Worm (Caenorhabditis elegans) whole organism, L4 larva: ENCODE measurements around the gene F32D8.13.

Source experiments
- D1046.2 ChIP-seq: fragments of 200-800 bp; sonication (Bioruptor generic); IDR thresholded peaks from 2 replicates; pipeline ENCODE4 v1.3.6; 2022; ENCODE audit warnings: missing genetic modification characterization, missing compliant biosample characterization
- F26F4.8 ChIP-seq: fragments of 200-800 bp; sonication (Bioruptor generic); conservative IDR thresholded peaks from 2 replicates; pipeline ENCODE4 v1.3.6; 2022; ENCODE audit warnings: missing genetic modification characterization, missing compliant biosample characterization
- F37D6.2 ChIP-seq: sonication (generic microtip); optimal IDR thresholded peaks from 2 replicates; lab custom pipeline; 2016; ENCODE audit warnings: mild to moderate bottlenecking, missing genetic modification characterization, missing compliant biosample characterization
- F44E2.7 ChIP-seq: fragments of 200-800 bp; sonication (Bioruptor generic); IDR thresholded peaks from 2 replicates; pipeline ENCODE4 v2.1.2; 2022; ENCODE audit warnings: missing genetic modification characterization, missing compliant biosample characterization
- F49E8.2 ChIP-seq: sonication (generic microtip); optimal IDR thresholded peaks from 2 replicates; lab custom pipeline; 2016; ENCODE audit warnings: missing compliant biosample characterization, mild to moderate bottlenecking, missing genetic modification characterization, borderline replicate concordance
- T20F7.1 ChIP-seq: fragments of 200-800 bp; sonication (Bioruptor generic); optimal IDR thresholded peaks from 2 replicates; lab custom pipeline; 2018; ENCODE audit warnings: mild to moderate bottlenecking, missing genetic modification characterization, missing compliant biosample characterization
- T26A8.4 ChIP-seq: fragments of 200-800 bp; sonication (Bioruptor generic); IDR thresholded peaks from 2 replicates; pipeline ENCODE4 v1.3.6; 2022; ENCODE audit warnings: missing genetic modification characterization, missing compliant biosample characterization
- Y105C5A.15 ChIP-seq: fragments of 200-800 bp; sonication (Bioruptor generic); IDR thresholded peaks from 2 replicates; pipeline ENCODE4 v1.3.6; 2022; ENCODE audit warnings: missing genetic modification characterization, missing compliant biosample characterization
- Y5F2A.4 ChIP-seq: fragments of 200-800 bp; sonication (Bioruptor generic); optimal IDR thresholded peaks from 2 replicates; lab custom pipeline; 2018; ENCODE audit warnings: mild to moderate bottlenecking, missing genetic modification characterization, missing compliant biosample characterization
- Y75B8A.6 ChIP-seq: fragments of 200-800 bp; sonication (Bioruptor generic); IDR thresholded peaks from 2 replicates; pipeline ENCODE4 v1.3.6; 2022; ENCODE audit warnings: missing genetic modification reagents, missing genetic modification characterization, missing compliant biosample characterization
- ZK337.2 ChIP-seq: fragments of 200-800 bp; sonication (Bioruptor generic); IDR thresholded peaks from 2 replicates; pipeline ENCODE4 v1.3.6; 2022; ENCODE audit warnings: missing genetic modification reagents, missing genetic modification characterization, missing compliant biosample characterization
- aly-2 ChIP-seq: sonication (generic microtip); optimal IDR thresholded peaks from 2 replicates; lab custom pipeline; 2018; ENCODE audit warnings: missing biosample characterization, missing genetic modification characterization
- cey-2 ChIP-seq: sonication (generic microtip); optimal IDR thresholded peaks from 3 replicates; lab custom pipeline; 2017; ENCODE audit warnings: missing genetic modification characterization, mild to moderate bottlenecking, missing compliant biosample characterization, antibody characterized with exemption, borderline replicate concordance; ENCODE audit not compliant: insufficient read depth
- ctbp-1 ChIP-seq: fragments of 200-800 bp; sonication (Bioruptor generic); IDR thresholded peaks from 2 replicates; pipeline ENCODE4 v1.3.6; 2022; ENCODE audit warnings: missing genetic modification reagents, missing genetic modification characterization, missing compliant biosample characterization
- daf-12 ChIP-seq: fragments of 150-350 bp; optimal IDR thresholded peaks from 2 replicates; lab custom pipeline; 2014; ENCODE audit warnings: missing biosample characterization, missing genetic modification reagents, missing genetic modification characterization
- daf-8 ChIP-seq: fragments of 200-800 bp; sonication (Bioruptor generic); IDR thresholded peaks from 2 replicates; pipeline ENCODE4 v1.3.6; 2022; ENCODE audit warnings: missing genetic modification characterization, missing compliant biosample characterization
- dve-1 ChIP-seq: sonication (generic microtip); optimal IDR thresholded peaks from 2 replicates; lab custom pipeline; 2017; ENCODE audit warnings: antibody characterized with exemption, mild to moderate bottlenecking, missing genetic modification characterization, missing compliant biosample characterization; ENCODE audit not compliant: insufficient read depth
- egl-27 ChIP-seq: sonication (generic microtip); optimal IDR thresholded peaks from 3 replicates; lab custom pipeline; 2017; ENCODE audit warnings: missing biosample characterization, missing genetic modification reagents, missing genetic modification characterization
- fkh-10 ChIP-seq: fragments of 150-350 bp; optimal IDR thresholded peaks from 2 replicates; lab custom pipeline; 2014; ENCODE audit warnings: missing biosample characterization, missing genetic modification reagents, missing genetic modification characterization
- fos-1 ChIP-seq: fragments of 150-350 bp; optimal IDR thresholded peaks from 2 replicates; lab custom pipeline; 2014; ENCODE audit warnings: missing biosample characterization, missing genetic modification characterization
- lim-7 ChIP-seq: fragments of 200-800 bp; sonication (Bioruptor generic); IDR thresholded peaks from 2 replicates; pipeline ENCODE4 v1.3.6; 2022; ENCODE audit warnings: missing genetic modification characterization, missing compliant biosample characterization
- lin-13 ChIP-seq: fragments of 150-350 bp; optimal IDR thresholded peaks from 2 replicates; lab custom pipeline; 2014; ENCODE audit warnings: missing biosample characterization, missing genetic modification reagents, missing genetic modification characterization
- lin-15B ChIP-seq: fragments of 150-350 bp; sonication (generic microtip); optimal IDR thresholded peaks from 3 replicates; lab custom pipeline; 2014; ENCODE audit warnings: missing biosample characterization, missing genetic modification characterization
- lin-29 ChIP-seq: fragments of 200-800 bp; sonication (Bioruptor generic); IDR thresholded peaks from 2 replicates; pipeline ENCODE4 v1.3.6; 2022; ENCODE audit warnings: missing genetic modification reagents, missing genetic modification characterization, missing compliant biosample characterization
- lin-39 ChIP-seq: fragments of 150-350 bp; optimal IDR thresholded peaks from 2 replicates; lab custom pipeline; 2014; ENCODE audit warnings: missing biosample characterization, missing genetic modification reagents, missing genetic modification characterization
- madf-5 ChIP-seq, 2 experiments: fragments of 200-800 bp; sonication (Bioruptor generic); IDR thresholded peaks; 2 replicates each; pipeline ENCODE4 v1.3.6; 2022; ENCODE audit warnings: missing compliant biosample characterization in 2 of 2, missing genetic modification characterization in 2 of 2
- mdt-29 ChIP-seq: fragments of 200-800 bp; sonication (Bioruptor generic); IDR thresholded peaks from 2 replicates; pipeline ENCODE4 v1.3.6; 2022; ENCODE audit warnings: missing genetic modification reagents, missing genetic modification characterization, missing compliant biosample characterization
- mes-2 ChIP-seq: sonication (generic microtip); optimal IDR thresholded peaks from 2 replicates; lab custom pipeline; 2016; ENCODE audit warnings: missing genotype, mild to moderate bottlenecking, missing genetic modification characterization, missing compliant biosample characterization; ENCODE audit not compliant: poor library complexity, severe bottlenecking
- mxl-2 ChIP-seq: fragments of 200-800 bp; sonication (Bioruptor generic); conservative IDR thresholded peaks from 2 replicates; pipeline ENCODE4 v1.3.6; 2022; ENCODE audit warnings: missing genetic modification reagents, missing genetic modification characterization, missing compliant biosample characterization
- mxl-3 ChIP-seq: fragments of 200-800 bp; sonication (Bioruptor generic); optimal IDR thresholded peaks from 2 replicates; lab custom pipeline; 2018; ENCODE audit warnings: mild to moderate bottlenecking, missing genetic modification characterization, missing compliant biosample characterization
- nhr-10 ChIP-seq: fragments of 150-350 bp; optimal IDR thresholded peaks from 2 replicates; lab custom pipeline; 2014; ENCODE audit warnings: missing biosample characterization, missing genetic modification characterization
- nhr-111 ChIP-seq: fragments of 200-800 bp; sonication (Bioruptor generic); optimal IDR thresholded peaks from 2 replicates; lab custom pipeline; 2018; ENCODE audit warnings: mild to moderate bottlenecking, missing genetic modification characterization, missing compliant biosample characterization
- nhr-237 ChIP-seq: sonication (generic microtip); optimal IDR thresholded peaks from 2 replicates; lab custom pipeline; 2017; ENCODE audit warnings: missing biosample characterization, missing genetic modification characterization
- nhr-25 ChIP-seq: sonication (generic microtip); optimal IDR thresholded peaks from 2 replicates; lab custom pipeline; 2017; ENCODE audit warnings: missing genetic modification characterization, mild to moderate bottlenecking, missing compliant biosample characterization, antibody characterized with exemption, moderate library complexity, borderline replicate concordance; ENCODE audit not compliant: insufficient read depth
- nhr-28 ChIP-seq: fragments of 150-350 bp; optimal IDR thresholded peaks from 2 replicates; lab custom pipeline; 2014; ENCODE audit warnings: missing biosample characterization, missing genetic modification characterization
- nhr-42 ChIP-seq: fragments of 200-800 bp; sonication (Bioruptor generic); IDR thresholded peaks from 2 replicates; pipeline ENCODE4 v1.3.6; 2022; ENCODE audit warnings: missing genetic modification characterization, missing compliant biosample characterization
- nhr-6 ChIP-seq: fragments of 150-350 bp; optimal IDR thresholded peaks from 2 replicates; lab custom pipeline; 2014; ENCODE audit warnings: missing biosample characterization, missing genetic modification characterization
- nhr-76 ChIP-seq: fragments of 150-350 bp; optimal IDR thresholded peaks from 2 replicates; lab custom pipeline; 2014; ENCODE audit warnings: missing biosample characterization, missing genetic modification characterization
- nhr-77 ChIP-seq: fragments of 150-350 bp; optimal IDR thresholded peaks from 2 replicates; lab custom pipeline; 2014; ENCODE audit warnings: missing biosample characterization, missing genetic modification characterization
- php-3 ChIP-seq: fragments of 200-800 bp; sonication (Bioruptor generic); IDR thresholded peaks from 2 replicates; pipeline ENCODE4 v1.3.6; 2022; ENCODE audit warnings: missing genetic modification reagents, missing genetic modification characterization, missing compliant biosample characterization
- pqm-1 ChIP-seq: sonication (generic microtip); optimal IDR thresholded peaks from 2 replicates; lab custom pipeline; 2017; ENCODE audit warnings: missing biosample characterization, missing genetic modification characterization
- rbr-2 ChIP-seq: sonication (generic microtip); optimal IDR thresholded peaks from 2 replicates; lab custom pipeline; 2016; ENCODE audit warnings: missing genotype, missing genetic modification characterization, missing compliant biosample characterization
- skn-1 ChIP-seq: fragments of 150-350 bp; optimal IDR thresholded peaks from 2 replicates; lab custom pipeline; 2014; ENCODE audit warnings: missing biosample characterization, missing genetic modification characterization
- snpc-4 ChIP-seq: fragments of 150-350 bp; optimal IDR thresholded peaks from 2 replicates; lab custom pipeline; 2014; ENCODE audit warnings: missing biosample characterization, missing genetic modification characterization
- spr-1 ChIP-seq: sonication (generic microtip); optimal IDR thresholded peaks from 2 replicates; lab custom pipeline; 2016; ENCODE audit warnings: mild to moderate bottlenecking, missing genetic modification characterization, missing compliant biosample characterization
- tra-1 ChIP-seq: fragments of 200-800 bp; sonication (Bioruptor generic); IDR thresholded peaks from 2 replicates; pipeline ENCODE4 v1.3.6; 2022; ENCODE audit warnings: missing genetic modification reagents, missing genetic modification characterization, missing compliant biosample characterization
- unc-130 ChIP-seq: sonication (generic microtip); optimal IDR thresholded peaks from 2 replicates; lab custom pipeline; 2016; ENCODE audit warnings: missing genetic modification reagents, missing genetic modification characterization, missing compliant biosample characterization
- unc-62 ChIP-seq, 3 experiments: fragments of 150-350 bp in 1 of 3; sonication (generic microtip); optimal IDR thresholded peaks in 2 of 3; peaks in 1 of 3; 1 replicate in 1 of 3; 2 replicates in 2 of 3; lab custom pipeline; 2014 to 2017; ENCODE audit warnings: missing biosample characterization in 3 of 3, missing genetic modification characterization in 3 of 3, missing genetic modification reagents in 3 of 3, missing genotype in 1 of 3
- vab-7 ChIP-seq: fragments of 200-800 bp; sonication (Bioruptor generic); IDR thresholded peaks from 2 replicates; pipeline ENCODE4 v1.3.6; 2022; ENCODE audit warnings: missing genetic modification reagents, missing genetic modification characterization, missing compliant biosample characterization
- zag-1 ChIP-seq: fragments of 150-350 bp; optimal IDR thresholded peaks from 2 replicates; lab custom pipeline; 2014; ENCODE audit warnings: missing biosample characterization, missing genetic modification characterization
- ztf-11 ChIP-seq: fragments of 150-350 bp; optimal IDR thresholded peaks from 2 replicates; lab custom pipeline; 2014; ENCODE audit warnings: missing biosample characterization, missing genetic modification characterization
- ztf-7 ChIP-seq: fragments of 150-350 bp; optimal IDR thresholded peaks from 2 replicates; lab custom pipeline; 2014; ENCODE audit warnings: missing biosample characterization, missing genetic modification characterization

Gene F32D8.13

DNA sequence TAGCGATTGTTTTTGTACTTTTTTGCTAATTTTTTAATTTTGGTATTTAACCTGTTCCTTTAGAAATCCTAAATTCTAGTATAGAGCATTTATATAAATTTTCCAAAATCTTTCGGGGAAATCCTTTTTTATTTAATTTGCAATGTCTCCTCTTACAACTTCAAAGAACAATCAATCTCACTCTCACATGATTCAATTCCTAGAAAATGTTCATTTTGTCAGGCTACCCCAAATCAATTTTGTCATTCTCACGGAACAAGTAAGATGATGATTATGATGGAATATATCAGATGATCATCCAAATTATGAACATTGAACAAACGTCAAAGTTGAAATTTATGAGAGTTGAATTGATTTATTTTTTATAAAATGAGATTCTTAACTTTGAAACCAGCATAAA is 41.0 kb upstream of the F32D8.13 start (continued):
- TF ChIP-seq daf-12 (tag; lab: Kevin White, UChicago): no peak
- TF ChIP-seq skn-1 (tag; lab: Kevin White, UChicago): no peak
- no peak for TF ChIP-seq mxl-2 (GFP tag; lab: Robert Waterston, UW)
- TF ChIP-seq php-3 (GFP tag; lab: Robert Waterston, UW): no peak
- TF ChIP-seq ZK337.2 (GFP tag; lab: Robert Waterston, UW): no peak
- TF ChIP-seq tra-1 (GFP tag; lab: Robert Waterston, UW): no peak
- TF ChIP-seq unc-62 (GFP tag; optimal IDR thresholded peaks at IDR 0.05 in 1 of 2; lab: Kevin White, UChicago): peak in 1 of 2 experiments; percentile 66
- no peak for TF ChIP-seq unc-62 (tag; optimal IDR thresholded peaks at IDR 0.05; lab: Kevin White, UChicago)
- TF ChIP-seq mdt-29 (GFP tag; lab: Robert Waterston, UW): peak; percentile 31; the same call in 1 of the 2 replicates
- TF ChIP-seq madf-5 (GFP tag; IDR thresholded peaks at IDR 0.05; lab: Robert Waterston, UW): no peak
- TF ChIP-seq fkh-10: peak; percentile 95
- no peak for TF ChIP-seq zag-1 (tag; lab: Kevin White, UChicago)
- TF ChIP-seq nhr-25 (tag; lab: Kevin White, UChicago): no peak
- no peak for TF ChIP-seq F26F4.8 (GFP tag; lab: Robert Waterston, UW)
- TF ChIP-seq daf-8: no peak
- TF ChIP-seq spr-1 (tag; lab: Kevin White, UChicago): no peak
- TF ChIP-seq nhr-10 (tag; lab: Kevin White, UChicago): no peak
- TF ChIP-seq F37D6.2 (tag; lab: Kevin White, UChicago): no peak
- no peak for TF ChIP-seq nhr-237 (tag; lab: Kevin White, UChicago)
- TF ChIP-seq ztf-11: no peak
- no peak for TF ChIP-seq F44E2.7 (GFP tag; lab: Robert Waterston, UW)
- no peak for TF ChIP-seq nhr-77 (tag; lab: Kevin White, UChicago)
- TF ChIP-seq nhr-42 (GFP tag; lab: Robert Waterston, UW): 0 out of 2 replicates have a peak, but pooled peaks have one; percentile 16
- TF ChIP-seq pqm-1 (tag; lab: Kevin White, UChicago): no peak
- no peak for TF ChIP-seq aly-2 (tag; lab: Kevin White, UChicago)
- no peak for TF ChIP-seq nhr-76 (tag; lab: Kevin White, UChicago)
- TF ChIP-seq lin-15B (tag; lab: Kevin White, UChicago): no peak
- peak; percentile 48 for TF ChIP-seq nhr-28 (tag; lab: Kevin White, UChicago)
- no peak for TF ChIP-seq D1046.2 (GFP tag; lab: Robert Waterston, UW)
- TF ChIP-seq rbr-2 (tag; lab: Kevin White, UChicago): no peak
- TF ChIP-seq Y75B8A.6 (GFP tag; lab: Robert Waterston, UW): no peak
- TF ChIP-seq cey-2 (tag; lab: Kevin White, UChicago): no peak
- TF ChIP-seq snpc-4 (tag; lab: Kevin White, UChicago): no peak
- no peak for TF ChIP-seq nhr-6 (tag; lab: Kevin White, UChicago)
- no peak for TF ChIP-seq lim-7 (GFP tag; lab: Robert Waterston, UW)
- TF ChIP-seq dve-1: peak; percentile 37
- no peak for TF ChIP-seq mxl-3
- no peak for TF ChIP-seq Y5F2A.4 (GFP tag; lab: Kevin White, UChicago)
- no peak for TF ChIP-seq lin-13 (GFP tag; lab: Kevin White, UChicago)
- no peak for TF ChIP-seq unc-130 (GFP tag; lab: Kevin White, UChicago)
- no peak for TF ChIP-seq F49E8.2
- TF ChIP-seq lin-29: no peak
- TF ChIP-seq fos-1 (tag; lab: Kevin White, UChicago): no peak
- TF ChIP-seq ztf-7 (tag; lab: Kevin White, UChicago): peak; percentile 93
- TF ChIP-seq vab-7 (GFP tag; lab: Robert Waterston, UW): no peak
- TF ChIP-seq nhr-111: no peak
- TF ChIP-seq egl-27 (tag; lab: Kevin White, UChicago): no peak
- no peak for TF ChIP-seq mes-2 (tag; lab: Kevin White, UChicago)
- TF ChIP-seq Y105C5A.15 (GFP tag; lab: Robert Waterston, UW): no peak
- no peak for TF ChIP-seq T20F7.1
- TF ChIP-seq T26A8.4 (GFP tag; lab: Robert Waterston, UW): peak; percentile 32; the same call in 1 of the 2 replicates
- no peak for TF ChIP-seq lin-39 (tag; lab: Kevin White, UChicago)
- no peak for TF ChIP-seq ctbp-1 (GFP tag; lab: Robert Waterston, UW)
